Fruit fly (Drosophila melanogaster) whole organism: ENCODE results near the gene cd.

Experiments
- CG8478 ChIP-seq: fragments of >200 bp; optimal IDR thresholded peaks from 2 replicates; lab custom pipeline; 2018; ENCODE audit warnings: inconsistent platforms
- Dll ChIP-seq: fragments of >200 bp; optimal IDR thresholded peaks from 2 replicates; lab custom pipeline; 2017
- pan ChIP-seq: fragments of >200 bp; optimal IDR thresholded peaks from 2 replicates; lab custom pipeline; 2017
- psq ChIP-seq: fragments of >200 bp; optimal IDR thresholded peaks from 2 replicates; lab custom pipeline; 2017
- usp ChIP-seq: fragments of >200 bp; optimal IDR thresholded peaks from 2 replicates; lab custom pipeline; 2017; ENCODE audit warnings: missing biosample characterization, missing genetic modification characterization, mixed read lengths

dm6 chr3R:22664274-22664673 lies 30.5 kb upstream of the cd start:
- TF ChIP-seq usp (GFP tag; lab: Kevin White, UChicago) (no peak), pan (lab: Kevin White, UChicago) (no peak), psq (lab: Kevin White, UChicago) (no peak), Dll (lab: Kevin White, UChicago) (no peak), CG8478 (lab: Kevin White, UChicago) (no peak)
